Worm (Caenorhabditis elegans): ENCODE measurements around the gene maph-1.3.

Gene maph-1.3

DNA sequence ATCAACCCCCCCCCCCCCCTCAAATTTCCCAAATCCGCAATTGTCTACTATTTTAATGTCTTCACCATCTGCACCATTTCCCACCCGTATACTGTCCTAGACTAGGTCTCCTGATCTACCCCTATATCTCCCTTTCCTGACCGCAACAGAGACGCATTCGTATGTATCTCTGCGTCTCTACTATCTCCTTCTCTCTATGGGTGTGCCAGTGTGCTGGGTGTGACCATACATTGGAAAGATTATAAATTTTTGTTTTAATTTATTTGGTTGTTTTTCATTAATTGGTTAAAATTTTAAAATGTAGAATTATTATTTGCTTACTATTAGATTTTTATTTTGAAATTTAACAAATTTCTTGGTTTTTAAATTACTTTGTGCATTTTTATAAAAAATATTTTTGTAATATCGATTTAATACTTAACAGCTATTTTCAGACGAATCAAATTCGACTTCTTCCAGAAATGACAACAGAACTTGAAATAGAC is 22.7 kb upstream of the maph-1.3 start, which contains the start of gene amx-1:
Gene amx-1 (plus strand): TSS at position 435 of the 485 bp plus-strand sequence.
- peak in 1 of 2 experiments; percentile 15 for TF ChIP-seq lsy-2 (tag; optimal IDR thresholded peaks at IDR 0.05)
- TF ChIP-seq zag-1 (tag; optimal IDR thresholded peaks at IDR 0.05) = no peak

DNA sequence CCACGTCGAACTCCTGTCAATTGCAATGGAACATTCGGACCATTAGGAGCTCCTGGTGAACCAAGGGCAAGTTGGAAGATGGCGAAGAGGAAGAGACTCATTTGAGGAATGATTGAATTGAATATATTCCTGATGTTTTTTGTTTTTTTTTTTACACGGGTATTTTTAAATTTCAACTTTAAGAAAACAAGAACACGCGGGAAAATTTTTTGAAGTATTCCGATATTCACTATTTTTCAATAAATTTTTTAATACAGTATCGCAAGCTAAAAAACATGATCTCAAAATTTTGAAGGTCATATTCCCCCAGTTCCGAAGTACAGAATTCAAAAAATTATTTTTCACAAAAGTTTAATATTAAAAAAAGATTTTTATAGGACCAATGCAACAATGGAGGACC is 15.6 kb upstream of the maph-1.3 start, which contains the start of gene cnnm-5:
Gene cnnm-5 (minus strand): TSS at position 101 of the 400 bp plus-strand sequence.
- TF ChIP-seq sma-9 (GFP tag; optimal IDR thresholded peaks at IDR 0.05) (no peak), sma-9 (tag; optimal IDR thresholded peaks at IDR 0.05) (no peak), unc-39 (tag; optimal IDR thresholded peaks at IDR 0.05) (no peak), mdl-1 (tag; optimal IDR thresholded peaks at IDR 0.05) (no peak), zag-1 (tag; optimal IDR thresholded peaks at IDR 0.05) (no peak)

DNA sequence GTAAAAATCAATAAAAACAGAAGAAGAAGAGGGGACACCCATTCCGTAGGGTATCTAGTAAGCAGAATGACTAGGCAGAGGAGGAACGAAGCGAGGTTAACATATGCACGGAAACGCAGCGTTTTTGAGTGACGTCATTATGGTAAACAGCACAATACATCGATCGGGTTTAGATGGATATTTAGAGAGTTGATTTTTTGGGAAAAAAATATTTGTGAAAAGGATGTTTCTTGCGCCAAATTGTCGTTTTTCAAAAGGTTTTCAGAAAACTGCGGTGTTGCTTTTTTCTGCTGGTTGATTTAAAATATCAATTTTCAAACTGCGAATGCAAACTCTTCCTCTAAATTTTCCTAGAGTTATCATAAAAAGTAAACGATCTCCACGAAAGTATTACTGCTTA is 13.3 kb upstream of the maph-1.3 start, which contains the start of gene C36A4.10:
Gene C36A4.10 (minus strand): TSS at position 101 of the 400 bp plus-strand sequence.
- TF ChIP-seq ama-1 (optimal IDR thresholded peaks at IDR 0.05) (no peak), ztf-4 (tag; optimal IDR thresholded peaks at IDR 0.05) (no peak), unc-55 (GFP tag; optimal IDR thresholded peaks at IDR 0.05) (peak; percentile 6), nhr-23 (tag; optimal IDR thresholded peaks at IDR 0.05) (no peak), peb-1 (tag; optimal IDR thresholded peaks at IDR 0.05) (no peak), ztf-1 (GFP tag; conservative IDR thresholded peaks at IDR 0.05) (no peak), lin-39 (tag; optimal IDR thresholded peaks at IDR 0.05) (no peak), fos-1 (tag; optimal IDR thresholded peaks at IDR 0.05) (peak; percentile 1), gmeb-1 (tag; optimal IDR thresholded peaks at IDR 0.05) (no peak), unc-39 (tag; optimal IDR thresholded peaks at IDR 0.05) (no peak), mab-5 (tag; optimal IDR thresholded peaks at IDR 0.05) (no peak), sem-4 (tag; optimal IDR thresholded peaks at IDR 0.05) (no peak), skn-1 (tag; optimal IDR thresholded peaks at IDR 0.05) (no peak), nhr-77 (tag; optimal IDR thresholded peaks at IDR 0.05) (no peak)

DNA sequence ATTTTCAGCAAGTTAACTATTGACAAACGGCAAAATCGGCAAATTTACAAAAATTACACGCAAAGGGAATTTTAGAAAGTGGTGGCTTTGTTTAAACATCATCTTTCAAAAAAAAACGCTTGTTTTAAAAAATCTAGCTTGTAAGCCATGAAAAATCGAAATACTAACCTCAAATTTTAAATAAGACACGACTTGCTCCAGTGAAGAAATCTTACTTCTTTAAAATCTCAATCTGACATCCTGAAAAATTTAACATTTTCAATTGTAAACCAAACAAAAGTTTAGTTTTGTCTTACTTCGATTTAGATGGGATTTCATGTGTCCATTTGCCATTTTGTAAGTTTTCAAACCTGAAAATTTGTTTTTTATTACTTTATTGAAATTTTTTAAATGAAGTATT is 12.9 kb upstream of the maph-1.3 start:
- TF ChIP-seq skn-1 (tag; optimal IDR thresholded peaks at IDR 0.05) (no peak), ZK546.5 (tag; optimal IDR thresholded peaks at IDR 0.05) (no peak), gmeb-1 (tag; optimal IDR thresholded peaks at IDR 0.05) (no peak), nhr-6 (tag; optimal IDR thresholded peaks at IDR 0.05) (no peak), nhr-25 (tag; optimal IDR thresholded peaks at IDR 0.05) (no peak), elt-1 (tag; optimal IDR thresholded peaks at IDR 0.05) (no peak), sma-9 (GFP tag; optimal IDR thresholded peaks at IDR 0.05) (no peak), sma-9 (tag; optimal IDR thresholded peaks at IDR 0.05) (no peak), nhr-10 (tag; optimal IDR thresholded peaks at IDR 0.05) (no peak), snpc-4 (tag; optimal IDR thresholded peaks at IDR 0.05) (no peak), R02D3.7 (tag; optimal IDR thresholded peaks at IDR 0.05) (no peak), aly-2 (tag; optimal IDR thresholded peaks at IDR 0.05) (no peak), alr-1 (tag; optimal IDR thresholded peaks at IDR 0.05) (no peak)

DNA sequence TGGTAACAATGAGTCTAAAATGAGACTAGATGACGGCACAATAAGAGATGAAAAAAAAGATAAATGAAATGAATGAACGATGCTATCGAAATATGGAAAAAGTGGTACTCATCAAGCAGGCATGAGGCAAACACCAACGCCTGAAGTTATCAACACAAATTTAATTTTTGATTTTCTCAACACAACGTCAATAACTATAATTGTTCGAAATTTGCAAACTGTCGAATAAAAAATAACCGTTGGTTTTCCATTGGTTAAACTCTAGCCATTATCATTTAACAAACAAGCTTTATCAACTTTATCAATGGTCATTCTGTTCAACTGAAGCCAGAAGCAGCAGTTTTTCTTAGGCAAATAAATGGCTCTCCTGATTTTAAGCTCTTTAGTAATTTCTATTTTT is 12.4 kb upstream of the maph-1.3 start, which contains the start of gene cyp-25A1:
Gene cyp-25A1 (plus strand): TSS at position 301 of the 400 bp plus-strand sequence.
- no peak for TF ChIP-seq mbf-1 (tag; optimal IDR thresholded peaks at IDR 0.05)
- no peak for TF ChIP-seq ama-1 (optimal IDR thresholded peaks at IDR 0.05)
- no peak for TF ChIP-seq blmp-1 (tag; optimal IDR thresholded peaks at IDR 0.05; ENCODE audit: insufficient read depth)
- no peak for TF ChIP-seq dmd-4 (tag; optimal IDR thresholded peaks at IDR 0.05)

DNA sequence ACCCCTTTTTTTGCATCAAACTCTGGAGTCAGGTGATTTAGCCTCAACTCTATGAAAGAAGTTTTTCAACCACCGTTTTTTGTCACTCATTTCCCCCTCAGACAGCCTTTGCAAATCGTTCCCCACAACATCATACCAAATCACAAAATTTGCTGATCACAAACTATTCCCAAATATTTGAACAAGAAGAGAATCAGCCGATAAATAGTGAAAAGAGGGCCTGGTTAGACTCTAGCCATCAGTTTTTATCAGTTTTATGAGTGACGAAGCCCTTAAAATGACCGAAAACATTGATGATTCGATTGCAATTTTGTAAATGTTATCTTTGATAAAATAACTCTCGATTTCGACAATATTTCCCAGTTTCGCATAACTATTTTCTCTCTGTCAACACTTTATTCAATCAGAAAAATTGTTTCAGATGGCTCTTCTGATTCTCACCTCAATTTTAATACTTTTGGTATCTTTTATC is 9.9 kb upstream of the maph-1.3 start, which contains the start of gene cyp-25A2:
Gene cyp-25A2 (plus strand): TSS at position 422 of the 472 bp plus-strand sequence.
- TF ChIP-seq nhr-11 (tag; optimal IDR thresholded peaks at IDR 0.05) (no peak), crh-2 (tag; optimal IDR thresholded peaks at IDR 0.05) (peak; percentile 29), R02D3.7 (tag; optimal IDR thresholded peaks at IDR 0.05) (no peak), fos-1 (tag; optimal IDR thresholded peaks at IDR 0.05) (peak; percentile 90), nhr-23 (tag; optimal IDR thresholded peaks at IDR 0.05) (no peak), nhr-25 (tag; optimal IDR thresholded peaks at IDR 0.05) (no peak), ama-1 (optimal IDR thresholded peaks at IDR 0.05) (no peak), mdl-1 (tag; optimal IDR thresholded peaks at IDR 0.05) (no peak), elt-3 (tag; optimal IDR thresholded peaks at IDR 0.05) (no peak), nhr-21 (tag; optimal IDR thresholded peaks at IDR 0.05) (no peak), sma-9 (GFP tag; optimal IDR thresholded peaks at IDR 0.05) (peak; percentile 66), sma-9 (tag; optimal IDR thresholded peaks at IDR 0.05) (no peak), ztf-11 (tag; optimal IDR thresholded peaks at IDR 0.05) (no peak), F13H6.1 (tag; optimal IDR thresholded peaks at IDR 0.05) (peak; percentile 27)

All from whole organism, L2 larva.